Worm (Caenorhabditis elegans) whole organism, midembryonic: ENCODE results near the gene C49C8.1.

Experiments
- T22C8.4 ChIP-seq: fragments of 200-800 bp; sonication (Bioruptor generic); IDR thresholded peaks from 2 replicates; pipeline ENCODE4 v1.3.6; 2022; ENCODE audit warnings: missing genetic modification characterization, missing compliant biosample characterization
- cog-1 ChIP-seq: sonication (generic microtip); optimal IDR thresholded peaks from 2 replicates; lab custom pipeline; 2016; ENCODE audit warnings: missing genetic modification characterization, missing compliant biosample characterization
- flt-1 ChIP-seq: fragments of 200-800 bp; sonication (Bioruptor generic); IDR thresholded peaks from 2 replicates; pipeline ENCODE4 v1.3.6; 2022; ENCODE audit warnings: missing genetic modification characterization, missing compliant biosample characterization
- klf-2 ChIP-seq: fragments of 200-800 bp; sonication (Bioruptor generic); conservative IDR thresholded peaks from 2 replicates; pipeline ENCODE4 v1.3.6; 2022; ENCODE audit warnings: missing genetic modification reagents, missing genetic modification characterization, missing compliant biosample characterization
- med-1 ChIP-seq: sonication (generic microtip); optimal IDR thresholded peaks from 2 replicates; lab custom pipeline; 2017; ENCODE audit warnings: missing genetic modification characterization, mild to moderate bottlenecking, missing compliant biosample characterization, antibody characterized with exemption, missing genetic modification reagents; ENCODE audit not compliant: insufficient read depth
- ref-1 ChIP-seq: fragments of 200-800 bp; sonication (Bioruptor generic); conservative IDR thresholded peaks from 2 replicates; pipeline ENCODE4 v1.3.6; 2022; ENCODE audit warnings: missing genetic modification reagents, missing genetic modification characterization, missing compliant biosample characterization
- tab-1 ChIP-seq: fragments of 200-800 bp; sonication (Bioruptor generic); IDR thresholded peaks from 2 replicates; pipeline ENCODE4 v1.3.6; 2022; ENCODE audit warnings: missing genetic modification characterization, missing compliant biosample characterization
- ztf-23 ChIP-seq: fragments of 200-800 bp; sonication (Bioruptor generic); IDR thresholded peaks from 2 replicates; pipeline ENCODE4 v1.3.6; 2022; ENCODE audit warnings: missing genetic modification reagents, missing genetic modification characterization, missing compliant biosample characterization
- ztf-29 ChIP-seq: fragments of 200-800 bp; sonication (Bioruptor generic); IDR thresholded peaks from 2 replicates; pipeline ENCODE4 v1.3.6; 2022; ENCODE audit warnings: missing genetic modification reagents, missing genetic modification characterization, missing compliant biosample characterization

Gene C49C8.1

DNA sequence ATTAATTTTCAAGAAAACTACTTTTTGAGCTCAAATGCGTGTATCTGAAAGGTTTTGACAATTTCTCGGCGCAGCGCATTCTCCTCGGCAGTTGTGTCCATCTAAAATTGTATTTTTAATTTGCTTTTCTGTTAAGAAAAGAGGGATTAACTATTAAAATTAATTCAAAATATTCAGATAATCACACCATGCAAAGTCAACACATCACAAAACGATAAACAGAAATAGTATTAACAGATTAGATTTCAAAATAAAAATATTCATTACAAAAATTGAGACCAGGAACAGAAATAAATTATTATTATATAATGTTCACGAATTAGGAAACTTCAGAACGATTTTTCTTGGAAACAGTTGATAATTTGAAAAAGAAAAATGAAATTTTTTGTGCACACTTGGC lies 32.1 kb downstream of the C49C8.1 start, which contains the start of gene pole-2:
TSS of gene pole-2 (minus strand) at position 101 of the 400 bp plus-strand sequence.
- no peak for TF ChIP-seq flt-1
- no peak for TF ChIP-seq tab-1 (GFP tag; lab: Robert Waterston, UW)
- TF ChIP-seq ztf-23 = no peak
- no peak for TF ChIP-seq klf-2

DNA sequence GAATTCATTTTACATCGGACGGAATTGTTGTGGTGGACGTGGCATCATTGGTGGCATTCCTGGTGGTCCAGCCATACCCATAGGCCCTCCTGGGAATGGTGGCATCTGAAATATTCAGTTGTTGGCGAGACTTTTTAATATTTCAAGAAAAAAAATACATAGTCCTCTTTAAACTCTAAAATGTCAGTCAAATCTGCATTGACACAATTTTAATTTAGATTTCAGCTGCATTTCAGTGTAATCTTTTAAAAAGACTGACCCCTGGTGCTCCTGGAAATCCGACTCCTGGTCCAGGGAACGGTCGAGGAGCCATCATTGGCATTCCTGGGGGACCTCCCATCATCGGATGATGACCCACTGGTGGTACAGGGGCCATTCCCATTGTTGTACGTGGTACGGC lies 32.6 kb downstream of the C49C8.1 start:
- no peak for TF ChIP-seq tab-1 (GFP tag; lab: Robert Waterston, UW)
- TF ChIP-seq med-1 (GFP tag; lab: Kevin White, UChicago) = no peak
- no peak for TF ChIP-seq ztf-29 (GFP tag; lab: Robert Waterston, UW)
- TF ChIP-seq flt-1 = no peak
- no peak for TF ChIP-seq cog-1 (tag; lab: Kevin White, UChicago)
- TF ChIP-seq klf-2 = no peak
- TF ChIP-seq ref-1 (GFP tag; lab: Robert Waterston, UW) = no peak
- TF ChIP-seq ztf-23 = no peak
- no peak for TF ChIP-seq T22C8.4 (GFP tag; lab: Robert Waterston, UW)

DNA sequence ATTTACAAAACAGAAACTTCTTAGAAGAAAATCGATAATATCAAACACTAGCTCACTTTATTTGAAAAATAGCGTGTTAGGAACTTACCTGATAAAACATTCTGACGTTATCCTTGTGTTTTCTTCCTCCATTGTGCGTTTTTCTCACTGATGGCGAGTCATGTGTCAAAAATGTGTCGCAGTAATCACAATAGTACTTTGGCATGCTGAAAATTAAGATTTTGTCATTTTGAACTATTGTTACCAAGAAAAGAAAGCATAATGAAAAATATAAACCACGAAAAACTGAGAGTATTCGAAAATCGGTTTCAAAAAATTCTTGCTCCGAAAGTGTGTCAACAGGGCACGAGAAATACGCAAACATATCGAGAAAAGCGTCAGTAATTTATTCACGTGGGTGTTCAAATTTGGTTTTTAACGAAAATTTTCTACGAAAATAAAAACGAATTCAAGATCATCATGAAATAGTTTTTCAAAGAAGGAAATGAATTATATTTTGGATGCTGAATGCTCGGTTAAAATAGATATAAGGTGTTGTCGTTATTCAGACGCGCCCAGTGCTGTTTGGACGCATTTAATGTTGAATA lies 33.3 kb downstream of the C49C8.1 start, which contains the start of gene snrp-3:
TSS of gene snrp-3 (minus strand) at position 206 of the 587 bp plus-strand sequence.
- TF ChIP-seq T22C8.4 (GFP tag; lab: Robert Waterston, UW) (peak; percentile 70; the same call in 1 of the 2 replicates), ztf-29 (GFP tag; lab: Robert Waterston, UW) (no peak), flt-1 (no peak), cog-1 (tag; lab: Kevin White, UChicago) (peak; percentile 37), ref-1 (GFP tag; lab: Robert Waterston, UW) (no peak)

DNA sequence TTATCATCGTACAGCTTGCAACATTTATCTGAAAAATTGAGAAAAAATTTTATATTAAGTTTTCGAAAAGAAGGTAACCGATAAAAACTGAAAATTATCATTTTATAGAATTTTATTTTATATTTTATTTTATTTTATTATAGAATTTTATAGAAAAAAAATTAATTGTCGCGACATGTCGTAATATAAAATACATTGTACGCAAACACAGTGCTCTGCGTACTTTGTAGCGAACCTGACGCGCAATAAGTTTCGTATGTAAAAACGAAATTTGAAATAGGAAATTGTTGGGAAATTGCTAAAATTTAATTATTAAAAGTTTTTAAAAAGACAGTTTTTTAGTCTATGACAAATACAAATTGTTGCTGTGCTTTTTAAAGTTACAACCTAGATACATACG lies 37.1 kb downstream of the C49C8.1 start, which contains the start of the genes hst-1 and ints-6:
TSS of gene hst-1 (minus strand) at position 28 of the 400 bp plus-strand sequence.
TSS of gene ints-6 (plus strand) at position 260 of the 400 bp plus-strand sequence.
- no peak for TF ChIP-seq ref-1 (GFP tag; lab: Robert Waterston, UW)
- no peak for TF ChIP-seq tab-1 (GFP tag; lab: Robert Waterston, UW)
- no peak for TF ChIP-seq ztf-29 (GFP tag; lab: Robert Waterston, UW)
- TF ChIP-seq med-1 (GFP tag; lab: Kevin White, UChicago) = no peak
- TF ChIP-seq cog-1 (tag; lab: Kevin White, UChicago) = no peak
- TF ChIP-seq T22C8.4 (GFP tag; lab: Robert Waterston, UW) = no peak
- no peak for TF ChIP-seq klf-2
- TF ChIP-seq flt-1 = no peak
- TF ChIP-seq ztf-23 = no peak

DNA sequence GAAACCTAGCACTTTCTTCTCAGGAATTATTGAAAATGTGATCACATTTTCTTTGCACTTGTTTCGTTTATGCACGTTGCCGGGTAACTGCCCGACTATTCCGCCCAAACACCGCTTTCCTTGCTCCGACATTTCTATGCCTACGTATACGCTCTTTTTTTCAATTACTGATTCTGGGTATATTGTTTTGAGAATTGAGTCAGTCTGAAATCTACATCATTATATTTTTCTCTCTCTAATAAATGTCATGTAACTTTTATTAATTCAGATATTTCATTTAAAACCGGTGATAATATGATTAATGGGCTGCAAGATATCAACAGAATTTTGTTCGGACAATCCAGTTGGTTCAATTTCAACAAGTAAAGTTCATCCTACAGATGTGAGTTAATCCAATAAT lies 43.1 kb downstream of the C49C8.1 start, which contains the start of gene ttll-11:
TSS of gene ttll-11 (plus strand) at position 301 of the 400 bp plus-strand sequence.
- no peak for TF ChIP-seq klf-2
- TF ChIP-seq tab-1 (GFP tag; lab: Robert Waterston, UW) = no peak
- TF ChIP-seq med-1 (GFP tag; lab: Kevin White, UChicago) = no peak
- TF ChIP-seq flt-1 = no peak
- TF ChIP-seq cog-1 (tag; lab: Kevin White, UChicago) = no peak
- TF ChIP-seq ztf-23 = no peak

DNA sequence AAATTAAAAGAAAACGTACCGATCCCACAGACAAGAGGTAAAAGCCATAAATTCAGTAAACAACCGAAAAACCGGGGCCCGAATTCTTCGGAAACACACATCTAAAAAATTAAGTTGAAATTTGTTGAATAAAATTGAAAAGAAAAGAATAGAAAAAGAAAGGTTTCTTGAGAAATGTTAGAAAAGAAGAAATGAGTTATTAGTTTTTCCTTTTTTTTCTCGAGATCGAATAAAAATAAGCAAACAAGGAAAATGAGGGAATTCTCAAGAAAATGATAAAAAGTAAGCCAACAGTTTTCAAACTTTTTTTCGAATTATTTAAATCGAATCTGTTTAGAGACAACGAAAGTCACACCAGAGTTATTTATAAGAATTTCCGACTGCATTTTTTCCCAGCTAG lies 51.1 kb downstream of the C49C8.1 start, which contains the start of gene H23L24.4:
TSS of gene H23L24.4 (minus strand) at position 101 of the 400 bp plus-strand sequence.
- TF ChIP-seq med-1 (GFP tag; lab: Kevin White, UChicago) (no peak), tab-1 (GFP tag; lab: Robert Waterston, UW) (no peak), flt-1 (no peak), klf-2 (no peak), T22C8.4 (GFP tag; lab: Robert Waterston, UW) (no peak), ztf-23 (no peak), cog-1 (tag; lab: Kevin White, UChicago) (no peak), ztf-29 (GFP tag; lab: Robert Waterston, UW) (no peak), ref-1 (GFP tag; lab: Robert Waterston, UW) (no peak)
